Fruit fly (Drosophila melanogaster): ENCODE results near the gene CG31886.

DNA sequence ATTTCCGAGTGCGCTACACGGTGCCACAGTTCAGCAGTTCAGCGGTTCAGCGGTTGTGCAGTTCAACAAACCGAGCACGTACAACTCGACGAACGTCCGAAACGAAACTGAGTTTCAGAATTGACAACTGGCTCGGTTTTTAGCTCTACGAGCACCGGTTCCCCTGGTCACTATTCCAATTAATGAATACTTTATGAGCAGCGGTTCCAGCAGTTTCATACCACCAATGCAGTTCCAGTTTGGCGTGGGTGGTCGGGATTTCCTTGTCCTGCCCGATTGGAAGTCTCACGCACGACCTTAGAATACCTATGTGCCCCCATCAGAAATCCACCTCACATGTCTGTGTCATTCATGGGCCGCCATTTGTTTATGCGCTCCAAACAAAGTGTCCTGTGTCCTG is 16.5 kb upstream of the CG31886 start, which contains the start of gene CG9541:
- no peak for TF ChIP-seq CG32121 (GFP tag; IDR thresholded peaks at IDR 0.05)
- no peak for TF ChIP-seq Ets98B (GFP tag; IDR thresholded peaks at IDR 0.05)

Data from whole organism, pupa.